Worm (Caenorhabditis elegans): ENCODE measurements around the gene F35H10.10.

DNA sequence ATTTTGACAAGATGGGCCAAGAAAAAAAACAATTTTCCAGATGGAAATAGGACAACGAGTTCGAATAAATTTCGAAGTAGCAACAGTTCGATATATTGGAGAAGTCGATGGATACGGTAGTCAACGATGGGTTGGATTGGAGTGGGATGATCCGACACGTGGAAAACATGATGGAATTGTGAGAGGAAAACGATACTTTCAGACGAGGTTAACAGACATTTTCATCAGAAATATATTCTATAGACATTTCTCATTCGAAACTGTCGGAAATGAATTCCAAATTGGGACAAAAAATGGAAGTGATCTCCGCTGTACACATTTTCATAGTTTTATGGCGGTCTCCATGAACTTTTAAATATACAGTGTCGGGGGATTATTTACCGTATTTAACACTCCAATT is 18.1 kb downstream of the F35H10.10 start, which contains the start of gene tbce-1:
- no peak for TF ChIP-seq nhr-11 (tag; optimal IDR thresholded peaks at IDR 0.05)
- TF ChIP-seq hlh-13 (GFP tag; optimal IDR thresholded peaks at IDR 0.05), result no peak
- no peak for TF ChIP-seq C38D4.7 (GFP tag; optimal IDR thresholded peaks at IDR 0.05)
- TF ChIP-seq F13H6.1 (tag; optimal IDR thresholded peaks at IDR 0.05), result no peak
- no peak for TF ChIP-seq hlh-15 (tag; optimal IDR thresholded peaks at IDR 0.05)
- TF ChIP-seq ceh-18 (tag; optimal IDR thresholded peaks at IDR 0.05), result no peak
- no peak for TF ChIP-seq pag-3 (tag; optimal IDR thresholded peaks at IDR 0.05; ENCODE audit: borderline replicate concordance)
- no peak for TF ChIP-seq fkh-10 (GFP tag; optimal IDR thresholded peaks at IDR 0.05)

All from whole organism, late embryonic.